Fruit fly (Drosophila melanogaster) whole organism, pupa: ENCODE measurements around the gene CG4297.

ENCODE experiments used
- CG10348 ChIP-seq: fragments of 200-800 bp; sonication (Bioruptor generic); IDR thresholded peaks from 2 replicates; pipeline ENCODE4 v1.3.6; 2022; ENCODE audit warnings: missing biosample characterization, missing genetic modification characterization
- CG12605 ChIP-seq: fragments of 200-800 bp; sonication (Bioruptor generic); IDR thresholded peaks from 2 replicates; pipeline ENCODE4 v1.3.6; 2022; ENCODE audit warnings: missing biosample characterization, missing genetic modification characterization
- CG13204 ChIP-seq: fragments of 200-800 bp; sonication (Bioruptor generic); optimal IDR thresholded peaks from 2 replicates; lab custom pipeline; 2018; ENCODE audit warnings: missing biosample characterization, mild to moderate bottlenecking, missing genetic modification characterization, moderate library complexity
- CG14655 ChIP-seq: fragments of 200-800 bp; sonication (Bioruptor generic); optimal IDR thresholded peaks from 3 replicates; lab custom pipeline; 2017; ENCODE audit warnings: mild to moderate bottlenecking, missing biosample characterization, missing genetic modification reagents, missing genetic modification characterization
- CG15710 ChIP-seq: fragments of 200-800 bp; sonication (Bioruptor generic); optimal IDR thresholded peaks from 2 replicates; lab custom pipeline; 2018; ENCODE audit warnings: missing biosample characterization, mild to moderate bottlenecking, missing genetic modification characterization, moderate library complexity
- CG17806 ChIP-seq: fragments of 200-800 bp; sonication (Bioruptor generic); optimal IDR thresholded peaks from 2 replicates; lab custom pipeline; 2018; ENCODE audit warnings: missing biosample characterization, mild to moderate bottlenecking, missing genetic modification characterization, moderate library complexity
- CG32121 ChIP-seq: fragments of 200-800 bp; sonication (Bioruptor generic); IDR thresholded peaks from 2 replicates; pipeline ENCODE4 v1.3.6; 2022; ENCODE audit warnings: missing biosample characterization, missing genetic modification characterization
- CG34367 ChIP-seq: fragments of 200-800 bp; sonication (Bioruptor generic); optimal IDR thresholded peaks from 2 replicates; lab custom pipeline; 2018; ENCODE audit warnings: missing biosample characterization, mild to moderate bottlenecking, missing genetic modification characterization
- CG4496 ChIP-seq: fragments of 200-800 bp; sonication (Bioruptor generic); IDR thresholded peaks from 3 replicates; pipeline ENCODE4 v1.3.6; 2022; ENCODE audit warnings: missing biosample characterization, missing genetic modification characterization
- CG8159 ChIP-seq: fragments of 200-800 bp; sonication (Bioruptor generic); optimal IDR thresholded peaks from 3 replicates; lab custom pipeline; 2018; ENCODE audit warnings: missing biosample characterization, mild to moderate bottlenecking, missing genetic modification characterization, moderate library complexity
- CG8301 ChIP-seq: fragments of 200-800 bp; sonication (Bioruptor generic); optimal IDR thresholded peaks from 2 replicates; lab custom pipeline; 2018; ENCODE audit warnings: missing biosample characterization, mild to moderate bottlenecking, missing genetic modification characterization
- CG9948 ChIP-seq: fragments of 200-800 bp; sonication (Bioruptor generic); optimal IDR thresholded peaks from 2 replicates; lab custom pipeline; 2018; ENCODE audit warnings: missing biosample characterization, mild to moderate bottlenecking, missing genetic modification characterization, moderate library complexity
- D1 ChIP-seq: fragments of 200-800 bp; sonication (Bioruptor generic); optimal IDR thresholded peaks from 2 replicates; lab custom pipeline; 2018; ENCODE audit warnings: missing biosample characterization, mild to moderate bottlenecking, missing genetic modification characterization, moderate library complexity
- EcR ChIP-seq: fragments of 200-800 bp; sonication (Bioruptor generic); optimal IDR thresholded peaks from 3 replicates; lab custom pipeline; 2019; ENCODE audit warnings: missing biosample characterization, missing genetic modification characterization, mild to moderate bottlenecking, moderate library complexity, missing genetic modification reagents
- Ets98B ChIP-seq: fragments of 200-800 bp; sonication (Bioruptor generic); IDR thresholded peaks from 2 replicates; pipeline ENCODE4 v1.3.6; 2022; ENCODE audit warnings: missing biosample characterization, missing genetic modification characterization
- Pif1A ChIP-seq: fragments of 200-800 bp; sonication (Bioruptor generic); optimal IDR thresholded peaks from 3 replicates; lab custom pipeline; 2016; ENCODE audit warnings: missing biosample characterization, missing genetic modification characterization
- Pif1B ChIP-seq: fragments of 200-800 bp; sonication (Bioruptor generic); optimal IDR thresholded peaks from 3 replicates; lab custom pipeline; 2016; ENCODE audit warnings: missing biosample characterization, missing genetic modification characterization
- Snoo ChIP-seq: fragments of 200-800 bp; sonication (Bioruptor generic); optimal IDR thresholded peaks from 3 replicates; lab custom pipeline; 2017; ENCODE audit warnings: missing biosample characterization, mild to moderate bottlenecking, missing genetic modification characterization, inconsistent platforms
- fd96Ca ChIP-seq: fragments of 200-800 bp; sonication (Bioruptor generic); IDR thresholded peaks from 3 replicates; pipeline ENCODE4 v1.3.6; 2022; ENCODE audit warnings: missing biosample characterization, missing genetic modification characterization
- gl ChIP-seq: fragments of 200-800 bp; sonication (Bioruptor generic); optimal IDR thresholded peaks from 2 replicates; lab custom pipeline; 2018; ENCODE audit warnings: missing biosample characterization, mild to moderate bottlenecking, missing genetic modification characterization
- rn ChIP-seq: fragments of 200-800 bp; sonication (Bioruptor generic); IDR thresholded peaks from 2 replicates; pipeline ENCODE4 v1.3.6; 2022; ENCODE audit warnings: missing biosample characterization, missing genetic modification characterization

The CG4297 gene

dm6 chr2L:495381-496240 is 23.6 kb upstream of the CG4297 start:
- TF ChIP-seq CG8159 (no peak), rn (GFP tag; lab: Robert Waterston, UW) (no peak), Ets98B (no peak), CG4496 (GFP tag; lab: Robert Waterston, UW) (no peak)

- TF ChIP-seq Pif1A (peak; percentile 52), CG8301 (tag; lab: Kevin White, UChicago) (no peak), fd96Ca (GFP tag; lab: Robert Waterston, UW) (no peak), CG15710 (tag; lab: Kevin White, UChicago) (peak; percentile 20), EcR (GFP tag; lab: Kevin White, UChicago) (no peak), CG32121 (peak; percentile 34; the same call in 1 of the 2 replicates), Ets98B (peak; percentile 18; the same call in 1 of the 2 replicates), Snoo (tag; lab: Kevin White, UChicago) (peak; percentile 7), rn (GFP tag; lab: Robert Waterston, UW) (no peak), CG8159 (no peak)
- TF ChIP-seq, all 21 proteins: peak for 5
These were observed 21.3 kb upstream of the CG4297 start for dm6 chr2L:493274-493673.

dm6 chr2L:492225-492624 is 20.2 kb upstream of the CG4297 start:
- no peak for TF ChIP-seq CG4496 (GFP tag; lab: Robert Waterston, UW)
- TF ChIP-seq gl, result no peak
- no peak for TF ChIP-seq CG17806 (tag; lab: Kevin White, UChicago)
- TF ChIP-seq CG8159, result no peak
- TF ChIP-seq CG15710 (tag; lab: Kevin White, UChicago), result no peak
- TF ChIP-seq EcR (GFP tag; lab: Kevin White, UChicago), result no peak

- TF ChIP-seq gl (peak; percentile 53), Ets98B (peak; percentile 83), Snoo (tag; lab: Kevin White, UChicago) (peak; percentile 44), CG15710 (tag; lab: Kevin White, UChicago) (peak; percentile 45), D1 (tag; lab: Kevin White, UChicago) (no peak), CG9948 (tag; lab: Kevin White, UChicago) (peak; percentile 0), CG14655 (GFP tag; lab: Kevin White, UChicago) (peak; percentile 56), CG4496 (GFP tag; lab: Robert Waterston, UW) (peak; percentile 64), Pif1A (peak; percentile 72), fd96Ca (GFP tag; lab: Robert Waterston, UW) (peak; percentile 63; the same call in 2 of the 3 replicates), Pif1B (peak; percentile 90), CG8301 (tag; lab: Kevin White, UChicago) (peak; percentile 34), CG8159 (peak; percentile 39), CG13204 (GFP tag; lab: Kevin White, UChicago) (peak; percentile 58), CG32121 (peak; percentile 55; the same call in 1 of the 2 replicates), CG17806 (tag; lab: Kevin White, UChicago) (peak; percentile 30), EcR (GFP tag; lab: Kevin White, UChicago) (peak; percentile 5), CG12605 (peak; percentile 90), rn (GFP tag; lab: Robert Waterston, UW) (peak; percentile 41; the same call in 1 of the 2 replicates), CG34367 (peak; percentile 55), CG10348 (no peak)
These were observed 18.4 kb upstream of the CG4297 start for dm6 chr2L:490150-491095.

dm6 chr2L:488548-489100 is 16.6 kb upstream of the CG4297 start:
- TF ChIP-seq CG4496 (GFP tag; lab: Robert Waterston, UW), result no peak
- no peak for TF ChIP-seq CG8159
- no peak for TF ChIP-seq Pif1A
- no peak for TF ChIP-seq CG15710 (tag; lab: Kevin White, UChicago)
- TF ChIP-seq CG9948 (tag; lab: Kevin White, UChicago), result no peak
- TF ChIP-seq EcR (GFP tag; lab: Kevin White, UChicago), result peak; percentile 91
- TF ChIP-seq CG17806 (tag; lab: Kevin White, UChicago), result peak; percentile 0
- no peak for TF ChIP-seq CG32121
- TF ChIP-seq fd96Ca (GFP tag; lab: Robert Waterston, UW), result 0 out of 3 replicates have a peak, but pooled peaks have one; percentile 10
- peak; percentile 48 for TF ChIP-seq Snoo (tag; lab: Kevin White, UChicago)
